Fruit fly (Drosophila melanogaster) whole organism, embryonic: ENCODE results near the gene cup.

Experiments
- ATbp ChIP-seq: fragments of 200-800 bp; sonication (Bioruptor generic); optimal IDR thresholded peaks from 2 replicates; lab custom pipeline; 2017; ENCODE audit warnings: missing biosample characterization, mild to moderate bottlenecking, missing genetic modification characterization, missing genetic modification reagents
- Asciz ChIP-seq: fragments of 200-800 bp; sonication (Bioruptor generic); optimal IDR thresholded peaks from 2 replicates; lab custom pipeline; 2017; ENCODE audit warnings: missing biosample characterization, mild to moderate bottlenecking, missing genetic modification characterization, missing genetic modification reagents
- B-H1 ChIP-seq: fragments of 200-800 bp; sonication (Bioruptor generic); IDR thresholded peaks from 3 replicates; pipeline ENCODE4 v1.3.6; 2022; ENCODE audit warnings: missing biosample characterization, missing genetic modification characterization
- CG12155 ChIP-seq: fragments of 200-800 bp; sonication (Bioruptor generic); optimal IDR thresholded peaks from 3 replicates; lab custom pipeline; 2016; ENCODE audit warnings: missing biosample characterization, missing genetic modification characterization
- CG14050 ChIP-seq: fragments of 200-800 bp; sonication (Bioruptor generic); IDR thresholded peaks from 3 replicates; pipeline ENCODE4 v1.3.6; 2022; ENCODE audit warnings: missing biosample characterization, missing genetic modification characterization
- CG15073 ChIP-seq: fragments of 200-800 bp; sonication (Bioruptor generic); optimal IDR thresholded peaks from 2 replicates; lab custom pipeline; 2016; ENCODE audit warnings: missing biosample characterization, missing genetic modification characterization
- CG1603 ChIP-seq: fragments of 200-800 bp; sonication (Bioruptor generic); optimal IDR thresholded peaks from 2 replicates; lab custom pipeline; 2019; ENCODE audit warnings: missing biosample characterization, mild to moderate bottlenecking, missing genetic modification characterization, moderate library complexity
- CG1647 ChIP-seq: fragments of 200-800 bp; sonication (Bioruptor generic); optimal IDR thresholded peaks from 3 replicates; lab custom pipeline; 2016; ENCODE audit warnings: missing biosample characterization, missing genetic modification characterization
- CG16813 ChIP-seq: fragments of 200-800 bp; sonication (Bioruptor generic); IDR thresholded peaks from 3 replicates; pipeline ENCODE4 v1.3.6; 2022; ENCODE audit warnings: missing biosample characterization, missing genetic modification characterization; ENCODE audit not compliant: partially characterized antibody
- CG1792 ChIP-seq: fragments of 200-800 bp; sonication (Bioruptor generic); optimal IDR thresholded peaks from 2 replicates; lab custom pipeline; 2016; ENCODE audit warnings: missing biosample characterization, missing genetic modification characterization
- CG31441 ChIP-seq: fragments of 200-800 bp; sonication (Bioruptor generic); IDR thresholded peaks from 2 replicates; pipeline ENCODE4 v1.3.6; 2022; ENCODE audit warnings: missing biosample characterization, missing genetic modification characterization
- CG32532 ChIP-seq: fragments of 200-800 bp; sonication (Bioruptor generic); IDR thresholded peaks from 2 replicates; pipeline ENCODE4 v1.3.6; 2022; ENCODE audit warnings: missing biosample characterization, missing genetic modification characterization
- CG4328 ChIP-seq: fragments of 200-800 bp; sonication (Bioruptor generic); optimal IDR thresholded peaks from 3 replicates; lab custom pipeline; 2017; ENCODE audit warnings: missing biosample characterization, missing genetic modification reagents, missing genetic modification characterization
- CG6254 ChIP-seq: fragments of 200-800 bp; sonication (Bioruptor generic); optimal IDR thresholded peaks from 3 replicates; lab custom pipeline; 2017; ENCODE audit warnings: mild to moderate bottlenecking, missing biosample characterization, missing genetic modification reagents, missing genetic modification characterization
- CG6654 ChIP-seq: fragments of 200-800 bp; sonication (Bioruptor generic); optimal IDR thresholded peaks from 2 replicates; lab custom pipeline; 2017; ENCODE audit warnings: missing biosample characterization, mild to moderate bottlenecking, missing genetic modification characterization
- CG7745 ChIP-seq: fragments of 200-800 bp; sonication (Bioruptor generic); optimal IDR thresholded peaks from 2 replicates; lab custom pipeline; 2018; ENCODE audit warnings: missing biosample characterization, mild to moderate bottlenecking, missing genetic modification characterization, moderate library complexity
- CG7928 ChIP-seq: fragments of 200-800 bp; sonication (Bioruptor generic); optimal IDR thresholded peaks from 2 replicates; lab custom pipeline; 2017; ENCODE audit warnings: missing biosample characterization, mild to moderate bottlenecking, missing genetic modification characterization
- CG8944 ChIP-seq: fragments of 200-800 bp; sonication (Bioruptor generic); optimal IDR thresholded peaks from 3 replicates; lab custom pipeline; 2016; ENCODE audit warnings: missing biosample characterization, missing genetic modification characterization
- CHES-1-like ChIP-seq: fragments of 200-800 bp; sonication (Bioruptor generic); optimal IDR thresholded peaks from 2 replicates; lab custom pipeline; 2016; ENCODE audit warnings: missing biosample characterization, missing genetic modification characterization
- Camta ChIP-seq: fragments of 200-800 bp; sonication (Bioruptor generic); optimal IDR thresholded peaks from 2 replicates; lab custom pipeline; 2016; ENCODE audit warnings: missing biosample characterization, missing genetic modification characterization
- CrebB ChIP-seq: fragments of 200-800 bp; sonication (Bioruptor generic); optimal IDR thresholded peaks from 3 replicates; lab custom pipeline; 2018; ENCODE audit warnings: missing biosample characterization, mild to moderate bottlenecking, missing genetic modification characterization
- E2f2 ChIP-seq: fragments of 200-800 bp; sonication (Bioruptor generic); IDR thresholded peaks from 2 replicates; pipeline ENCODE4 v1.3.6; 2022; ENCODE audit warnings: missing biosample characterization, missing genetic modification characterization
- HHEX ChIP-seq: fragments of 200-800 bp; sonication (Bioruptor generic); optimal IDR thresholded peaks from 3 replicates; lab custom pipeline; 2017; ENCODE audit warnings: missing biosample characterization, mild to moderate bottlenecking, missing genetic modification characterization, missing genetic modification reagents
- Hmx ChIP-seq: fragments of 200-800 bp; sonication (Bioruptor generic); optimal IDR thresholded peaks from 2 replicates; lab custom pipeline; 2016; ENCODE audit warnings: missing biosample characterization, missing genetic modification characterization
- Kr ChIP-seq: fragments of 200-800 bp; sonication (Bioruptor generic); optimal IDR thresholded peaks from 2 replicates; lab custom pipeline; 2017; ENCODE audit warnings: missing biosample characterization, mild to moderate bottlenecking, missing genetic modification characterization
- Lim3 ChIP-seq: fragments of 200-800 bp; sonication (Bioruptor generic); IDR thresholded peaks from 2 replicates; pipeline ENCODE4 v1.3.6; 2022; ENCODE audit warnings: missing biosample characterization, missing genetic modification characterization
- NFAT ChIP-seq: fragments of 200-800 bp; sonication (Bioruptor generic); IDR thresholded peaks from 2 replicates; pipeline ENCODE4 v1.3.6; 2022; ENCODE audit warnings: missing biosample characterization, missing genetic modification characterization
- Ptx1 ChIP-seq: fragments of 200-800 bp; sonication (Bioruptor generic); IDR thresholded peaks from 2 replicates; pipeline ENCODE4 v1.3.6; 2022; ENCODE audit warnings: missing biosample characterization, missing genetic modification characterization
- Side ChIP-seq: fragments of 200-800 bp; sonication (Bioruptor generic); optimal IDR thresholded peaks from 2 replicates; lab custom pipeline; 2016; ENCODE audit warnings: missing biosample characterization, missing genetic modification characterization
- amos ChIP-seq: fragments of 200-800 bp; sonication (Bioruptor generic); IDR thresholded peaks from 2 replicates; pipeline ENCODE4 v1.3.6; 2022; ENCODE audit warnings: missing biosample characterization, missing genetic modification characterization; ENCODE audit not compliant: partially characterized antibody
- ase ChIP-seq: fragments of 200-800 bp; sonication (Bioruptor generic); IDR thresholded peaks from 3 replicates; pipeline ENCODE4 v1.3.6; 2022; ENCODE audit warnings: missing biosample characterization, missing genetic modification characterization
- chn ChIP-seq: fragments of 200-800 bp; sonication (Bioruptor generic); optimal IDR thresholded peaks from 2 replicates; lab custom pipeline; 2016; ENCODE audit warnings: missing biosample characterization, missing genetic modification characterization
- fd3F ChIP-seq: fragments of 200-800 bp; sonication (Bioruptor generic); optimal IDR thresholded peaks from 2 replicates; lab custom pipeline; 2018; ENCODE audit warnings: missing biosample characterization, mild to moderate bottlenecking, missing genetic modification characterization, moderate library complexity
- grn ChIP-seq: fragments of 200-800 bp; sonication (Bioruptor generic); optimal IDR thresholded peaks from 3 replicates; lab custom pipeline; 2017; ENCODE audit warnings: missing biosample characterization, missing genetic modification characterization
- jing ChIP-seq: fragments of 200-800 bp; sonication (Bioruptor generic); optimal IDR thresholded peaks from 2 replicates; lab custom pipeline; 2018; ENCODE audit warnings: missing biosample characterization, mild to moderate bottlenecking, missing genetic modification characterization
- org-1 ChIP-seq: fragments of 200-800 bp; sonication (Bioruptor generic); optimal IDR thresholded peaks from 2 replicates; lab custom pipeline; 2017; ENCODE audit warnings: missing biosample characterization, missing genetic modification characterization
- pho ChIP-seq: fragments of 200-800 bp; sonication (Bioruptor generic); optimal IDR thresholded peaks from 2 replicates; lab custom pipeline; 2016; ENCODE audit warnings: missing biosample characterization, missing genetic modification characterization
- pnt ChIP-seq: fragments of 200-800 bp; sonication (Bioruptor generic); optimal IDR thresholded peaks from 3 replicates; lab custom pipeline; 2016; ENCODE audit warnings: missing biosample characterization, missing genetic modification characterization
- pros ChIP-seq: fragments of 200-800 bp; sonication (Bioruptor generic); optimal IDR thresholded peaks from 3 replicates; lab custom pipeline; 2019; ENCODE audit warnings: missing biosample characterization, mild to moderate bottlenecking, missing genetic modification characterization, moderate library complexity
- ranshi ChIP-seq: fragments of 200-800 bp; sonication (Bioruptor generic); IDR thresholded peaks from 2 replicates; pipeline ENCODE4 v1.3.6; 2022; ENCODE audit warnings: missing biosample characterization, missing genetic modification characterization
- repo ChIP-seq: fragments of 200-800 bp; sonication (Bioruptor generic); optimal IDR thresholded peaks from 2 replicates; lab custom pipeline; 2016; ENCODE audit warnings: missing biosample characterization, missing genetic modification characterization
- ro ChIP-seq: fragments of 200-800 bp; sonication (Bioruptor generic); IDR thresholded peaks from 2 replicates; pipeline ENCODE4 v1.3.6; 2022; ENCODE audit warnings: missing biosample characterization, missing genetic modification characterization
- run ChIP-seq: fragments of 200-800 bp; sonication (Bioruptor generic); optimal IDR thresholded peaks from 3 replicates; lab custom pipeline; 2018; ENCODE audit warnings: missing biosample characterization, mild to moderate bottlenecking, missing genetic modification characterization
- salm ChIP-seq: fragments of 200-800 bp; sonication (Bioruptor generic); optimal IDR thresholded peaks from 2 replicates; lab custom pipeline; 2018; ENCODE audit warnings: missing biosample characterization, mild to moderate bottlenecking, missing genetic modification characterization
- slbo ChIP-seq: fragments of 200-800 bp; sonication (Bioruptor generic); IDR thresholded peaks from 2 replicates; pipeline ENCODE4 v1.3.6; 2022; ENCODE audit warnings: missing biosample characterization, missing genetic modification characterization
- tap ChIP-seq: fragments of 200-800 bp; optimal IDR thresholded peaks from 3 replicates; lab custom pipeline; 2019; ENCODE audit warnings: missing biosample characterization, mild to moderate bottlenecking, missing genetic modification characterization, moderate library complexity
- tio ChIP-seq: fragments of 200-800 bp; sonication (Bioruptor generic); optimal IDR thresholded peaks from 2 replicates; lab custom pipeline; 2017; ENCODE audit warnings: missing biosample characterization, missing genetic modification characterization, inconsistent platforms
- tll ChIP-seq, 2 experiments: fragments of 200-800 bp in 1 of 2; fragments of >200 bp in 1 of 2; sonication (Bioruptor generic) in 1 of 2; optimal IDR thresholded peaks; 2 replicates each; lab custom pipeline; 2017 to 2019; ENCODE audit warnings: missing biosample characterization in 2 of 2, missing genetic modification characterization in 2 of 2, mild to moderate bottlenecking in 1 of 2, moderate library complexity in 1 of 2
- tna ChIP-seq: fragments of 200-800 bp; sonication (Bioruptor generic); IDR thresholded peaks from 2 replicates; pipeline ENCODE4 v1.3.6; 2022; ENCODE audit warnings: missing biosample characterization, missing genetic modification characterization; ENCODE audit not compliant: partially characterized antibody
- toy ChIP-seq: fragments of 200-800 bp; sonication (Bioruptor generic); IDR thresholded peaks from 2 replicates; pipeline ENCODE4 v1.3.6; 2022; ENCODE audit warnings: missing biosample characterization, missing genetic modification characterization
- vvl ChIP-seq: fragments of 200-800 bp; sonication (Bioruptor generic); IDR thresholded peaks from 2 replicates; pipeline ENCODE4 v1.3.6; 2022; ENCODE audit warnings: missing biosample characterization, missing genetic modification characterization
- z ChIP-seq: fragments of 200-800 bp; sonication (Bioruptor generic); IDR thresholded peaks from 3 replicates; pipeline ENCODE4 v1.3.6; 2022; ENCODE audit warnings: missing biosample characterization, missing genetic modification characterization

Gene cup

dm6 chr2L:6693794-6694254 lies 30.4 kb downstream of the cup start (continued):
- TF ChIP-seq ranshi (GFP tag; lab: Robert Waterston, UW), result no peak
- TF ChIP-seq Side, result peak; percentile 2
- no peak for TF ChIP-seq CG4328 (GFP tag; lab: Kevin White, UChicago)
- TF ChIP-seq ro (GFP tag; lab: Robert Waterston, UW), result no peak
- TF ChIP-seq CG8944 (GFP tag; lab: Kevin White, UChicago), result no peak
- no peak for TF ChIP-seq jing (GFP tag; lab: Kevin White, UChicago)
- TF ChIP-seq Asciz (GFP tag; lab: Kevin White, UChicago), result peak; percentile 23
- TF ChIP-seq pros, result no peak
- no peak for TF ChIP-seq CG6654
- TF ChIP-seq CG12155 (GFP tag; lab: Kevin White, UChicago), result no peak
- TF ChIP-seq pho (GFP tag; lab: Kevin White, UChicago), result no peak
- TF ChIP-seq CG6254 (GFP tag; lab: Kevin White, UChicago), result peak; percentile 31
- TF ChIP-seq salm, result no peak
- 0 out of 2 replicates have a peak, but pooled peaks have one; percentile 33 for TF ChIP-seq CG32532 (GFP tag; lab: Robert Waterston, UW)
- no peak for TF ChIP-seq CG16813
- TF ChIP-seq NFAT, result no peak
- no peak for TF ChIP-seq Hmx
- TF ChIP-seq repo (GFP tag; lab: Kevin White, UChicago), result no peak
- no peak for TF ChIP-seq fd3F (GFP tag; lab: Kevin White, UChicago)
- TF ChIP-seq ATbp, result peak; percentile 39
- TF ChIP-seq CG15073 (GFP tag; lab: Kevin White, UChicago), result no peak
- TF ChIP-seq chn (GFP tag; lab: Kevin White, UChicago), result no peak
- no peak for TF ChIP-seq tll (GFP tag; optimal IDR thresholded peaks at IDR 0.05; lab: Kevin White, UChicago)
- TF ChIP-seq toy, result no peak
- no peak for TF ChIP-seq CG1647 (GFP tag; lab: Kevin White, UChicago)
- no peak for TF ChIP-seq CHES-1-like (GFP tag; lab: Kevin White, UChicago)
- no peak for TF ChIP-seq CrebB (tag; lab: Kevin White, UChicago)
- no peak for TF ChIP-seq grn (GFP tag; lab: Kevin White, UChicago)
- TF ChIP-seq CG14050 (GFP tag; lab: Robert Waterston, UW), result no peak
- TF ChIP-seq E2f2 (GFP tag; lab: Robert Waterston, UW), result no peak; the same call in 1 of the 2 replicates
- no peak for TF ChIP-seq CG1792 (GFP tag; lab: Kevin White, UChicago)
- TF ChIP-seq CG31441 (GFP tag; lab: Robert Waterston, UW), result peak; percentile 70
- peak; percentile 49 for TF ChIP-seq tap (tag; lab: Kevin White, UChicago)
- no peak for TF ChIP-seq Lim3
- TF ChIP-seq tio, result peak; percentile 54
- no peak for TF ChIP-seq Camta (GFP tag; lab: Kevin White, UChicago)
- TF ChIP-seq HHEX (GFP tag; lab: Kevin White, UChicago), result peak; percentile 30
- TF ChIP-seq tna (GFP tag; lab: Robert Waterston, UW), result no peak
- TF ChIP-seq vvl (GFP tag; lab: Robert Waterston, UW), result 0 out of 2 replicates have a peak, but pooled peaks have one; percentile 12
- no peak for TF ChIP-seq amos (GFP tag; lab: Robert Waterston, UW)
- no peak for TF ChIP-seq slbo (GFP tag; lab: Robert Waterston, UW)
- no peak for TF ChIP-seq ase (GFP tag; lab: Robert Waterston, UW)
- TF ChIP-seq CG7745 (tag; lab: Kevin White, UChicago), result no peak
- no peak for TF ChIP-seq pnt (GFP tag; lab: Kevin White, UChicago)
- no peak for TF ChIP-seq CG7928
- peak; percentile 5 for TF ChIP-seq CG1603
- TF ChIP-seq B-H1, result no peak
- peak; percentile 36 for TF ChIP-seq org-1 (GFP tag; lab: Kevin White, UChicago)
- no peak for TF ChIP-seq run (tag; lab: Kevin White, UChicago)
- peak; percentile 32; the same call in 1 of the 2 replicates for TF ChIP-seq Ptx1 (GFP tag; lab: Robert Waterston, UW)
- no peak for TF ChIP-seq z (GFP tag; lab: Robert Waterston, UW)
- no peak for TF ChIP-seq Kr (GFP tag; lab: Kevin White, UChicago)
